Fruit fly (Drosophila melanogaster) whole organism, embryonic: Measurements from ENCODE around the gene CG1136.

Experiments
- Atf-2 ChIP-seq: fragments of 200-800 bp; sonication (Bioruptor generic); optimal IDR thresholded peaks from 2 replicates; lab custom pipeline; 2016; ENCODE audit warnings: missing biosample characterization, missing genetic modification characterization
- Bteb2 ChIP-seq: fragments of 200-800 bp; sonication (Bioruptor generic); optimal IDR thresholded peaks from 2 replicates; lab custom pipeline; 2016; ENCODE audit warnings: missing biosample characterization, missing genetic modification characterization
- CG11093 ChIP-seq: fragments of 200-800 bp; sonication (Bioruptor generic); IDR thresholded peaks from 3 replicates; pipeline ENCODE4 v1.3.6; 2022; ENCODE audit warnings: missing biosample characterization, missing genetic modification characterization
- CG11696 ChIP-seq: fragments of 200-800 bp; sonication (Bioruptor generic); IDR thresholded peaks from 2 replicates; pipeline ENCODE4 v1.3.6; 2022; ENCODE audit warnings: missing biosample characterization, missing genetic modification characterization
- CG13123 ChIP-seq: fragments of 200-800 bp; sonication (Bioruptor generic); optimal IDR thresholded peaks from 2 replicates; lab custom pipeline; 2016; ENCODE audit warnings: missing biosample characterization, missing genetic modification characterization
- CG13894 ChIP-seq: fragments of 200-800 bp; sonication (Bioruptor generic); optimal IDR thresholded peaks from 3 replicates; lab custom pipeline; 2018; ENCODE audit warnings: missing biosample characterization, mild to moderate bottlenecking, missing genetic modification characterization, moderate library complexity
- CG15269 ChIP-seq: fragments of 200-800 bp; sonication (Bioruptor generic); optimal IDR thresholded peaks from 2 replicates; lab custom pipeline; 2018; ENCODE audit warnings: missing biosample characterization, mild to moderate bottlenecking, missing genetic modification characterization, moderate library complexity
- CG18476 ChIP-seq: fragments of 200-800 bp; sonication (Bioruptor generic); optimal IDR thresholded peaks from 2 replicates; lab custom pipeline; 2016; ENCODE audit warnings: missing biosample characterization, mild to moderate bottlenecking, missing genetic modification characterization
- CG30403 ChIP-seq: fragments of 200-800 bp; sonication (Bioruptor generic); optimal IDR thresholded peaks from 3 replicates; lab custom pipeline; 2016; ENCODE audit warnings: missing biosample characterization, missing genetic modification characterization
- CG31441 ChIP-seq: fragments of 200-800 bp; sonication (Bioruptor generic); IDR thresholded peaks from 2 replicates; pipeline ENCODE4 v1.3.6; 2022; ENCODE audit warnings: missing biosample characterization, missing genetic modification characterization
- CG34422 ChIP-seq: fragments of 200-800 bp; sonication (Bioruptor generic); IDR thresholded peaks from 3 replicates; pipeline ENCODE4 v1.3.6; 2022; ENCODE audit warnings: missing biosample characterization, missing genetic modification characterization
- CG6175 ChIP-seq: fragments of 200-800 bp; sonication (Bioruptor generic); IDR thresholded peaks from 3 replicates; pipeline ENCODE4 v1.3.6; 2022; ENCODE audit warnings: missing biosample characterization, missing genetic modification characterization
- CG6654 ChIP-seq: fragments of 200-800 bp; sonication (Bioruptor generic); optimal IDR thresholded peaks from 2 replicates; lab custom pipeline; 2017; ENCODE audit warnings: missing biosample characterization, mild to moderate bottlenecking, missing genetic modification characterization
- CG7372 ChIP-seq: fragments of 200-800 bp; sonication (Bioruptor generic); IDR thresholded peaks from 2 replicates; pipeline ENCODE4 v1.3.6; 2022; ENCODE audit warnings: missing biosample characterization, missing genetic modification characterization
- CG7556 ChIP-seq: fragments of 200-800 bp; sonication (Bioruptor generic); optimal IDR thresholded peaks from 2 replicates; lab custom pipeline; 2017; ENCODE audit warnings: missing biosample characterization, mild to moderate bottlenecking, missing genetic modification characterization
- CG7745 ChIP-seq: fragments of 200-800 bp; sonication (Bioruptor generic); optimal IDR thresholded peaks from 2 replicates; lab custom pipeline; 2018; ENCODE audit warnings: missing biosample characterization, mild to moderate bottlenecking, missing genetic modification characterization, moderate library complexity
- Chrac-16 ChIP-seq: fragments of 200-800 bp; sonication (Bioruptor generic); optimal IDR thresholded peaks from 3 replicates; lab custom pipeline; 2016; ENCODE audit warnings: missing biosample characterization, missing genetic modification characterization
- D ChIP-seq, 2 experiments: fragments of 200-800 bp in 1 of 2; fragments of >200 bp in 1 of 2; sonication (Bioruptor generic) in 1 of 2; optimal IDR thresholded peaks; 2 replicates in 1 of 2; 3 replicates in 1 of 2; lab custom pipeline; 2017; ENCODE audit warnings: mild to moderate bottlenecking in 1 of 2, missing biosample characterization in 1 of 2, missing genetic modification characterization in 1 of 2, missing genetic modification reagents in 1 of 2
- Dbx ChIP-seq: fragments of 200-800 bp; sonication (Bioruptor generic); IDR thresholded peaks from 3 replicates; pipeline ENCODE4 v1.3.6; 2022; ENCODE audit warnings: missing biosample characterization, missing genetic modification characterization
- Deaf1 ChIP-seq: fragments of 200-800 bp; optimal IDR thresholded peaks from 3 replicates; lab custom pipeline; 2019; ENCODE audit warnings: missing biosample characterization, mild to moderate bottlenecking, missing genetic modification characterization, moderate library complexity
- Dp ChIP-seq: fragments of 200-800 bp; sonication (Bioruptor generic); optimal IDR thresholded peaks from 2 replicates; lab custom pipeline; 2018; ENCODE audit warnings: missing biosample characterization, mild to moderate bottlenecking, missing genetic modification characterization, moderate library complexity
- HmgD ChIP-seq: fragments of 200-800 bp; sonication (Bioruptor generic); optimal IDR thresholded peaks from 3 replicates; lab custom pipeline; 2016; ENCODE audit warnings: missing biosample characterization, missing genetic modification characterization
- HmgZ ChIP-seq: fragments of 200-800 bp; sonication (Bioruptor generic); optimal IDR thresholded peaks from 2 replicates; lab custom pipeline; 2018; ENCODE audit warnings: missing biosample characterization, mild to moderate bottlenecking, missing genetic modification characterization
- Neu2 ChIP-seq: fragments of 200-800 bp; sonication (Bioruptor generic); optimal IDR thresholded peaks from 3 replicates; lab custom pipeline; 2016; ENCODE audit warnings: missing biosample characterization, missing genetic modification characterization, borderline replicate concordance
- Nf-YB ChIP-seq: fragments of 200-800 bp; sonication (Bioruptor generic); optimal IDR thresholded peaks from 3 replicates; lab custom pipeline; 2019; ENCODE audit warnings: missing biosample characterization, mild to moderate bottlenecking, missing genetic modification characterization, moderate library complexity
- Nf-YC ChIP-seq: fragments of 200-800 bp; optimal IDR thresholded peaks from 3 replicates; lab custom pipeline; 2019; ENCODE audit warnings: missing biosample characterization, mild to moderate bottlenecking, missing genetic modification characterization, moderate library complexity
- Usf ChIP-seq: fragments of 200-800 bp; sonication (Bioruptor generic); optimal IDR thresholded peaks from 2 replicates; lab custom pipeline; 2017; ENCODE audit warnings: missing genotype, missing biosample characterization, missing genetic modification characterization
- ab ChIP-seq: fragments of 200-800 bp; sonication (Bioruptor generic); optimal IDR thresholded peaks from 2 replicates; lab custom pipeline; 2016; ENCODE audit warnings: missing biosample characterization, missing genetic modification characterization
- ac ChIP-seq: fragments of 200-800 bp; sonication (Bioruptor generic); optimal IDR thresholded peaks from 3 replicates; lab custom pipeline; 2017; ENCODE audit warnings: missing biosample characterization, mild to moderate bottlenecking, missing genetic modification characterization
- aop ChIP-seq: fragments of 200-800 bp; sonication (Bioruptor generic); IDR thresholded peaks from 2 replicates; pipeline ENCODE4 v1.3.6; 2022; ENCODE audit warnings: missing biosample characterization, missing genetic modification characterization
- chinmo ChIP-seq: fragments of 200-800 bp; sonication (Bioruptor generic); IDR thresholded peaks from 4 replicates; pipeline ENCODE4 v1.3.6; 2022; ENCODE audit warnings: missing biosample characterization, missing genetic modification characterization; ENCODE audit not compliant: partially characterized antibody
- crol ChIP-seq: fragments of 200-800 bp; sonication (Bioruptor generic); IDR thresholded peaks from 2 replicates; pipeline ENCODE4 v1.3.6; 2022; ENCODE audit warnings: missing biosample characterization, missing genetic modification characterization
- disco-r ChIP-seq: fragments of 200-800 bp; sonication (Bioruptor generic); optimal IDR thresholded peaks from 2 replicates; lab custom pipeline; 2016; ENCODE audit warnings: missing biosample characterization, missing genetic modification characterization
- dmrt11E ChIP-seq: fragments of 200-800 bp; sonication (Bioruptor generic); optimal IDR thresholded peaks from 3 replicates; lab custom pipeline; 2018; ENCODE audit warnings: missing biosample characterization, mild to moderate bottlenecking, missing genetic modification characterization, moderate library complexity
- fru ChIP-seq: fragments of >200 bp; optimal IDR thresholded peaks from 2 replicates; lab custom pipeline; 2017
- gce ChIP-seq: fragments of 200-800 bp; sonication (Bioruptor generic); IDR thresholded peaks from 3 replicates; pipeline ENCODE4 v1.3.6; 2022; ENCODE audit warnings: missing biosample characterization, missing genetic modification characterization
- gcm ChIP-seq: fragments of 200-800 bp; sonication (Bioruptor generic); optimal IDR thresholded peaks from 2 replicates; lab custom pipeline; 2019; ENCODE audit warnings: missing biosample characterization, mild to moderate bottlenecking, missing genetic modification characterization, moderate library complexity
- ind ChIP-seq: fragments of 200-800 bp; sonication (Bioruptor generic); optimal IDR thresholded peaks from 3 replicates; lab custom pipeline; 2016; ENCODE audit warnings: missing biosample characterization, missing genetic modification characterization
- jumu ChIP-seq: fragments of 200-800 bp; sonication (Bioruptor generic); optimal IDR thresholded peaks from 3 replicates; lab custom pipeline; 2016; ENCODE audit warnings: missing biosample characterization, missing genetic modification characterization
- lilli ChIP-seq: fragments of 200-800 bp; sonication (Bioruptor generic); optimal IDR thresholded peaks from 3 replicates; lab custom pipeline; 2016; ENCODE audit warnings: missing biosample characterization, missing genetic modification characterization
- lola ChIP-seq, 3 experiments: fragments of >200 bp in 2 of 3; fragments of 200-800 bp in 1 of 3; sonication (Bioruptor generic) in 1 of 3; optimal IDR thresholded peaks; 2 replicates each; lab custom pipeline; 2017 to 2019; ENCODE audit warnings: missing biosample characterization in 3 of 3, missing genetic modification characterization in 3 of 3, mild to moderate bottlenecking in 1 of 3, moderate library complexity in 1 of 3
- org-1 ChIP-seq: fragments of 200-800 bp; sonication (Bioruptor generic); optimal IDR thresholded peaks from 2 replicates; lab custom pipeline; 2017; ENCODE audit warnings: missing biosample characterization, missing genetic modification characterization
- peb ChIP-seq: fragments of 200-800 bp; sonication (Bioruptor generic); IDR thresholded peaks from 2 replicates; pipeline ENCODE4 v1.3.6; 2022; ENCODE audit warnings: missing biosample characterization, missing genetic modification characterization
- sd ChIP-seq: fragments of 200-800 bp; sonication (Bioruptor generic); optimal IDR thresholded peaks from 3 replicates; lab custom pipeline; 2018; ENCODE audit warnings: missing biosample characterization, mild to moderate bottlenecking, missing genetic modification characterization, moderate library complexity
- tin ChIP-seq: fragments of 200-800 bp; sonication (Bioruptor generic); optimal IDR thresholded peaks from 3 replicates; lab custom pipeline; 2016; ENCODE audit warnings: missing biosample characterization, missing genetic modification characterization
- tio ChIP-seq: fragments of 200-800 bp; sonication (Bioruptor generic); optimal IDR thresholded peaks from 2 replicates; lab custom pipeline; 2017; ENCODE audit warnings: missing biosample characterization, missing genetic modification characterization, inconsistent platforms
- tna ChIP-seq: fragments of 200-800 bp; sonication (Bioruptor generic); IDR thresholded peaks from 2 replicates; pipeline ENCODE4 v1.3.6; 2022; ENCODE audit warnings: missing biosample characterization, missing genetic modification characterization; ENCODE audit not compliant: partially characterized antibody
- unc-4 ChIP-seq: fragments of 200-800 bp; sonication (Bioruptor generic); IDR thresholded peaks from 2 replicates; pipeline ENCODE4 v1.3.6; 2022; ENCODE audit warnings: missing biosample characterization, missing genetic modification characterization; ENCODE audit not compliant: partially characterized antibody
- zf30C ChIP-seq: fragments of 200-800 bp; sonication (Bioruptor generic); optimal IDR thresholded peaks from 3 replicates; lab custom pipeline; 2018; ENCODE audit warnings: missing biosample characterization, mild to moderate bottlenecking, missing genetic modification characterization

CG1136 gene

DNA sequence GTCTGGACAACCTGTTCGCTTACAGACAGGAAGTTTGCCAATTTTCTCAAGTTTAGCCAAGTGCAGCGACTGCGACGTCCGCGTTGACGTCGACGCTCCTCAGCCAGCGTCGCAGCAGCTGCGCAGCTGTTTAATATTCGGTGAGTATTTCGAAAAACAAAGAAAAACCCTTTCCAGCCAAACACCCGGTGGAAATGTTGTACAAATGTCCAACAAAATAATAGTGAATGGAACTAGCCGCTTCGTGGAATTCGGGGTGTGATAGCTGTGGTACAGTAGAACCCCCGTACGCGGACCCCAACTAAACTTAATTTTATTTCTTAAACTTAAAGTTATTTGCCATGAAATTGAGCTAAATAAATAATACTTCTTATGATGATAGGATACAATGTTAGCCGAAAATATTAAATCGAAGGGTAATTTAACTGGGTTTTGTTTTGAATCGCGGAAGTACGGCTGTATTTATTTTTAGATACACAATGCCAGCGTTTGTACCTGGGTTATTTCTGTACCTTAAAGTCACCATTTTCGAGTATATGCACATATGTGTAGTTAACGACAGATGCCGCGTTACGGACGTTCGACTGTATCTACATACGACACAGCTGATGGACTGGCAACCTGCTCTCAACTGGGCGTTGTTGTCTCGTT is 62.6 kb downstream of the CG1136 start (continued):
- peak; percentile 65 for TF ChIP-seq Chrac-16
- TF ChIP-seq lola (GFP tag; optimal IDR thresholded peaks at IDR 0.05; lab: Kevin White, UChicago) = peak in 1 of 3 experiments; percentile 80
- TF ChIP-seq disco-r (GFP tag; lab: Kevin White, UChicago) = no peak
- no peak for TF ChIP-seq aop
- peak; percentile 62; the same call in 2 of the 3 replicates for TF ChIP-seq Dbx (GFP tag; lab: Robert Waterston, UW)
- TF ChIP-seq org-1 (GFP tag; lab: Kevin White, UChicago) = peak; percentile 67
- TF ChIP-seq HmgD (GFP tag; lab: Kevin White, UChicago) = no peak
- no peak for TF ChIP-seq Dp (GFP tag; lab: Kevin White, UChicago)
- no peak for TF ChIP-seq tio (GFP tag; lab: Kevin White, UChicago)
- TF ChIP-seq CG31441 (GFP tag; lab: Robert Waterston, UW) = peak; percentile 78
- TF ChIP-seq chinmo (GFP tag; lab: Robert Waterston, UW) = no peak
- peak; percentile 33 for TF ChIP-seq ab
- 0 out of 3 replicates have a peak, but pooled peaks have one; percentile 41 for TF ChIP-seq CG6175 (GFP tag; lab: Robert Waterston, UW)
- TF ChIP-seq CG11696 (GFP tag; lab: Robert Waterston, UW) = no peak
- TF ChIP-seq Neu2 (GFP tag; lab: Kevin White, UChicago) = no peak
- peak; percentile 79 for TF ChIP-seq CG30403
- peak; percentile 6 for TF ChIP-seq CG13894
- no peak for TF ChIP-seq CG7745 (tag; lab: Kevin White, UChicago)
- TF ChIP-seq CG34422 (GFP tag; lab: Robert Waterston, UW) = no peak
- no peak for TF ChIP-seq tna (GFP tag; lab: Robert Waterston, UW)
- TF ChIP-seq D (optimal IDR thresholded peaks at IDR 0.05; lab: Kevin White, UChicago) = no peak
- TF ChIP-seq D (GFP tag; optimal IDR thresholded peaks at IDR 0.05; lab: Kevin White, UChicago) = peak; percentile 81
- no peak for TF ChIP-seq unc-4 (GFP tag; lab: Robert Waterston, UW)
- peak; percentile 61 for TF ChIP-seq CG6654 (GFP tag; lab: Kevin White, UChicago)
- TF ChIP-seq CG18476 (GFP tag; lab: Kevin White, UChicago) = peak; percentile 42
- peak; percentile 48 for TF ChIP-seq Nf-YC (tag; lab: Kevin White, UChicago)
- no peak for TF ChIP-seq crol (GFP tag; lab: Robert Waterston, UW)
- peak; percentile 68; the same call in 1 of the 3 replicates for TF ChIP-seq CG11093
- no peak for TF ChIP-seq fru (lab: Kevin White, UChicago)
- peak; percentile 50 for TF ChIP-seq CG13123 (GFP tag; lab: Kevin White, UChicago)
- peak; percentile 40 for TF ChIP-seq Deaf1 (tag; lab: Kevin White, UChicago)
- peak; percentile 16 for TF ChIP-seq ac
- peak; percentile 65 for TF ChIP-seq Atf-2 (GFP tag; lab: Kevin White, UChicago)
- peak; percentile 62 for TF ChIP-seq Nf-YB
- 0 out of 3 replicates have a peak, but pooled peaks have one; percentile 32 for TF ChIP-seq gce (GFP tag; lab: Robert Waterston, UW)
- TF ChIP-seq CG7372 = 0 out of 2 replicates have a peak, but pooled peaks have one; percentile 37
- peak; percentile 72 for TF ChIP-seq Usf
- TF ChIP-seq Bteb2 (GFP tag; lab: Kevin White, UChicago) = peak; percentile 63
- TF ChIP-seq CG7556 (GFP tag; lab: Kevin White, UChicago) = peak; percentile 87
- peak; percentile 56 for TF ChIP-seq tin
- peak; percentile 79 for TF ChIP-seq ind (GFP tag; lab: Kevin White, UChicago)
- no peak for TF ChIP-seq jumu
- no peak for TF ChIP-seq zf30C
- TF ChIP-seq dmrt11E (tag; lab: Kevin White, UChicago) = peak; percentile 75
- TF ChIP-seq CG15269 (tag; lab: Kevin White, UChicago) = peak; percentile 85
- TF ChIP-seq lilli (GFP tag; lab: Kevin White, UChicago) = peak; percentile 80
- TF ChIP-seq peb (GFP tag; lab: Robert Waterston, UW) = no peak
- TF ChIP-seq sd (tag; lab: Kevin White, UChicago) = peak; percentile 81
- TF ChIP-seq HmgZ (tag; lab: Kevin White, UChicago) = peak; percentile 58
- TF ChIP-seq gcm (GFP tag; lab: Kevin White, UChicago) = peak; percentile 67
